Worm (Caenorhabditis elegans) whole organism, young adult: ENCODE results near the gene rab-21.

Source experiments
- B0035.1 ChIP-seq: sonication (generic microtip); optimal IDR thresholded peaks from 2 replicates; lab custom pipeline; 2016; ENCODE audit warnings: missing genetic modification characterization, mild to moderate bottlenecking, missing compliant biosample characterization, missing genotype, missing genetic modification reagents
- B0261.1 ChIP-seq: sonication (generic microtip); optimal IDR thresholded peaks from 2 replicates; lab custom pipeline; 2016; ENCODE audit warnings: mild to moderate bottlenecking, missing genetic modification characterization, moderate library complexity, missing compliant biosample characterization
- C06A6.2 ChIP-seq: fragments of 200-800 bp; sonication (Bioruptor generic); conservative IDR thresholded peaks from 2 replicates; pipeline ENCODE4 v1.3.6; 2022; ENCODE audit warnings: missing genetic modification characterization, missing compliant biosample characterization
- F22D6.2 ChIP-seq: sonication (generic microtip); optimal IDR thresholded peaks from 2 replicates; lab custom pipeline; 2016; ENCODE audit warnings: mild to moderate bottlenecking, missing genetic modification characterization, missing compliant biosample characterization
- F23B12.7 ChIP-seq: sonication (generic microtip); optimal IDR thresholded peaks from 2 replicates; lab custom pipeline; 2017; ENCODE audit warnings: missing genetic modification characterization, mild to moderate bottlenecking, missing compliant biosample characterization, antibody characterized with exemption, moderate library complexity; ENCODE audit not compliant: insufficient read depth
- F52B5.7 ChIP-seq: sonication (generic microtip); optimal IDR thresholded peaks from 2 replicates; lab custom pipeline; 2016; ENCODE audit warnings: mild to moderate bottlenecking, missing genetic modification characterization, missing compliant biosample characterization
- Y95B8A.8 ChIP-seq: fragments of 200-800 bp; sonication (Bioruptor generic); IDR thresholded peaks from 2 replicates; pipeline ENCODE4 v1.3.6; 2022; ENCODE audit warnings: missing genetic modification reagents, missing genetic modification characterization, missing compliant biosample characterization
- ZK185.1 ChIP-seq: sonication (generic microtip); optimal IDR thresholded peaks from 2 replicates; lab custom pipeline; 2016; ENCODE audit warnings: mild to moderate bottlenecking, missing genetic modification characterization, missing compliant biosample characterization; ENCODE audit not compliant: poor library complexity, severe bottlenecking
- cebp-1 ChIP-seq, 2 experiments: fragments of 200-800 bp in 1 of 2; sonication (Bioruptor generic) in 1 of 2; sonication (generic microtip) in 1 of 2; IDR thresholded peaks in 1 of 2; optimal IDR thresholded peaks in 1 of 2; 2 replicates each; pipeline versions ENCODE4 v1.3.6 to Lab custom; 2017 to 2022; ENCODE audit warnings: missing compliant biosample characterization in 2 of 2, missing genetic modification characterization in 2 of 2, mild to moderate bottlenecking in 1 of 2, missing genetic modification reagents in 1 of 2, moderate library complexity in 1 of 2
- ceh-100 ChIP-seq: fragments of 200-800 bp; sonication (Bioruptor generic); IDR thresholded peaks from 2 replicates; pipeline ENCODE4 v1.3.6; 2022; ENCODE audit warnings: missing genetic modification reagents, missing genetic modification characterization, missing compliant biosample characterization
- ceh-27 ChIP-seq: fragments of 200-800 bp; sonication (Bioruptor generic); optimal IDR thresholded peaks from 2 replicates; lab custom pipeline; 2018; ENCODE audit warnings: mild to moderate bottlenecking, missing genetic modification characterization, moderate library complexity, missing compliant biosample characterization
- ceh-40 ChIP-seq: fragments of 200-800 bp; sonication (Bioruptor generic); IDR thresholded peaks from 2 replicates; pipeline ENCODE4 v1.3.6; 2022; ENCODE audit warnings: missing genetic modification characterization, missing compliant biosample characterization
- ceh-58 ChIP-seq: fragments of 200-800 bp; sonication (Bioruptor generic); IDR thresholded peaks from 2 replicates; pipeline ENCODE4 v1.3.6; 2022; ENCODE audit warnings: missing genetic modification characterization, missing compliant biosample characterization
- ceh-79 ChIP-seq: sonication (generic microtip); optimal IDR thresholded peaks from 2 replicates; lab custom pipeline; 2017; ENCODE audit warnings: mild to moderate bottlenecking, missing genetic modification characterization, missing compliant biosample characterization
- chd-7 ChIP-seq: sonication (generic microtip); optimal IDR thresholded peaks from 2 replicates; lab custom pipeline; 2016; ENCODE audit warnings: mild to moderate bottlenecking, missing genetic modification characterization, moderate library complexity, missing compliant biosample characterization
- die-1 ChIP-seq: sonication (generic microtip); optimal IDR thresholded peaks from 2 replicates; lab custom pipeline; 2016; ENCODE audit warnings: missing genotype, mild to moderate bottlenecking, missing genetic modification characterization, missing compliant biosample characterization
- dox-1 ChIP-seq: fragments of 200-800 bp; sonication (Bioruptor generic); IDR thresholded peaks from 2 replicates; pipeline ENCODE4 v1.3.6; 2022; ENCODE audit warnings: missing genetic modification reagents, missing genetic modification characterization, missing compliant biosample characterization
- dpl-1 ChIP-seq: fragments of 150-350 bp; optimal IDR thresholded peaks from 2 replicates; lab custom pipeline; 2014; ENCODE audit warnings: missing biosample characterization, missing genetic modification reagents, missing genetic modification characterization
- efl-1 ChIP-seq: fragments of 150-350 bp; optimal IDR thresholded peaks from 2 replicates; lab custom pipeline; 2014; ENCODE audit warnings: missing biosample characterization, missing genetic modification reagents, missing genetic modification characterization
- gei-17 ChIP-seq: fragments of 200-800 bp; sonication (Bioruptor generic); optimal IDR thresholded peaks from 2 replicates; lab custom pipeline; 2018; ENCODE audit warnings: mild to moderate bottlenecking, missing genetic modification characterization, missing compliant biosample characterization
- let-526 ChIP-seq: fragments of 200-800 bp; sonication (Bioruptor generic); IDR thresholded peaks from 2 replicates; pipeline ENCODE4 v1.3.6; 2022; ENCODE audit warnings: missing genetic modification reagents, missing genetic modification characterization, missing compliant biosample characterization
- let-607 ChIP-seq, 2 experiments: fragments of 200-800 bp in 1 of 2; sonication (Bioruptor generic) in 1 of 2; sonication (generic microtip) in 1 of 2; optimal IDR thresholded peaks; 2 replicates each; lab custom pipeline; 2016 to 2018; ENCODE audit warnings: mild to moderate bottlenecking in 2 of 2, missing compliant biosample characterization in 2 of 2, missing genetic modification characterization in 2 of 2, moderate library complexity in 2 of 2, missing genotype in 1 of 2
- lin-26 ChIP-seq: fragments of 200-800 bp; sonication (Bioruptor generic); IDR thresholded peaks from 2 replicates; pipeline ENCODE4 v1.3.6; 2022; ENCODE audit warnings: missing genetic modification reagents, missing genetic modification characterization, missing compliant biosample characterization
- lin-35 ChIP-seq, 3 experiments: fragments of 150-350 bp in 2 of 3; sonication (generic microtip) in 1 of 3; optimal IDR thresholded peaks; 2 replicates each; lab custom pipeline; 2014 to 2018; ENCODE audit warnings: missing biosample characterization in 3 of 3, missing genetic modification characterization in 3 of 3, missing genetic modification reagents in 3 of 3
- lin-40 ChIP-seq: sonication (generic microtip); optimal IDR thresholded peaks from 2 replicates; lab custom pipeline; 2016; ENCODE audit warnings: missing genetic modification characterization, mild to moderate bottlenecking, missing compliant biosample characterization, missing genotype, missing genetic modification reagents
- lin-54 ChIP-seq: fragments of 200-800 bp; sonication (Bioruptor generic); optimal IDR thresholded peaks from 2 replicates; lab custom pipeline; 2018; ENCODE audit warnings: mild to moderate bottlenecking, missing genetic modification characterization, missing compliant biosample characterization
- lsl-1 ChIP-seq: fragments of 200-800 bp; sonication (Bioruptor generic); optimal IDR thresholded peaks from 2 replicates; lab custom pipeline; 2018; ENCODE audit warnings: mild to moderate bottlenecking, missing genetic modification characterization, moderate library complexity, missing compliant biosample characterization
- madf-10 ChIP-seq: sonication (generic microtip); optimal IDR thresholded peaks from 2 replicates; lab custom pipeline; 2016; ENCODE audit warnings: mild to moderate bottlenecking, missing genetic modification characterization, missing compliant biosample characterization
- madf-3 ChIP-seq: fragments of 200-800 bp; sonication (Bioruptor generic); IDR thresholded peaks from 2 replicates; pipeline ENCODE4 v1.3.6; 2022; ENCODE audit warnings: missing genetic modification reagents, missing genetic modification characterization, missing compliant biosample characterization
- mcd-1 ChIP-seq: fragments of 200-800 bp; sonication (Bioruptor generic); IDR thresholded peaks from 2 replicates; pipeline ENCODE4 v1.3.6; 2022; ENCODE audit warnings: missing genetic modification reagents, missing genetic modification characterization, missing compliant biosample characterization
- nfya-1 ChIP-seq: sonication (generic microtip); optimal IDR thresholded peaks from 2 replicates; lab custom pipeline; 2017; ENCODE audit warnings: antibody characterized with exemption, missing compliant biosample characterization, missing genetic modification characterization, borderline replicate concordance; ENCODE audit not compliant: insufficient read depth
- nfyb-1 ChIP-seq: fragments of 200-800 bp; sonication (Bioruptor generic); IDR thresholded peaks from 2 replicates; pipeline ENCODE4 v1.3.6; 2022; ENCODE audit warnings: missing genetic modification reagents, missing genetic modification characterization, missing compliant biosample characterization
- nhr-27 ChIP-seq: fragments of 200-800 bp; sonication (Bioruptor generic); optimal IDR thresholded peaks from 2 replicates; lab custom pipeline; 2018; ENCODE audit warnings: mild to moderate bottlenecking, missing genetic modification characterization, moderate library complexity, missing compliant biosample characterization
- nhr-80 ChIP-seq: sonication (generic microtip); optimal IDR thresholded peaks from 2 replicates; lab custom pipeline; 2016; ENCODE audit warnings: missing genetic modification characterization, missing compliant biosample characterization
- nhr-90 ChIP-seq: sonication (generic microtip); optimal IDR thresholded peaks from 2 replicates; lab custom pipeline; 2016; ENCODE audit warnings: missing genotype, mild to moderate bottlenecking, missing genetic modification characterization, missing compliant biosample characterization
- pbrm-1 ChIP-seq: fragments of 200-800 bp; sonication (Bioruptor generic); IDR thresholded peaks from 2 replicates; pipeline ENCODE4 v1.3.6; 2022; ENCODE audit warnings: missing genetic modification reagents, missing genetic modification characterization, missing compliant biosample characterization
- snpc-1.1 ChIP-seq: sonication (generic microtip); optimal IDR thresholded peaks from 2 replicates; lab custom pipeline; 2017; ENCODE audit warnings: missing genetic modification characterization, mild to moderate bottlenecking, missing compliant biosample characterization, antibody characterized with exemption, moderate library complexity, missing genotype, missing genetic modification reagents; ENCODE audit not compliant: insufficient read depth
- snpc-4 ChIP-seq, 5 experiments: fragments of 150-350 bp in 1 of 5; sonication (generic microtip) in 4 of 5; optimal IDR thresholded peaks; 2 replicates each; lab custom pipeline; 2014 to 2018; ENCODE audit warnings: missing genetic modification characterization in 5 of 5, missing biosample characterization in 3 of 5, antibody characterized with exemption in 2 of 5, mild to moderate bottlenecking in 2 of 5, missing compliant biosample characterization in 2 of 5, missing genotype in 2 of 5, moderate library complexity in 2 of 5, missing genetic modification reagents in 1 of 5
- somi-1 ChIP-seq: fragments of 200-800 bp; sonication (Bioruptor generic); optimal IDR thresholded peaks from 2 replicates; lab custom pipeline; 2018; ENCODE audit warnings: mild to moderate bottlenecking, missing genetic modification characterization, missing compliant biosample characterization
- sptf-2 ChIP-seq: fragments of 200-800 bp; sonication (Bioruptor generic); optimal IDR thresholded peaks from 2 replicates; lab custom pipeline; 2018; ENCODE audit warnings: mild to moderate bottlenecking, missing genetic modification characterization, missing compliant biosample characterization
- tbp1 ChIP-seq: fragments of 200-800 bp; sonication (Bioruptor generic); optimal IDR thresholded peaks from 2 replicates; lab custom pipeline; 2018; ENCODE audit warnings: mild to moderate bottlenecking, missing genetic modification characterization, missing compliant biosample characterization
- ztf-22 ChIP-seq: fragments of 200-800 bp; sonication (Bioruptor generic); optimal IDR thresholded peaks from 2 replicates; lab custom pipeline; 2018; ENCODE audit warnings: mild to moderate bottlenecking, missing genetic modification characterization, moderate library complexity, missing compliant biosample characterization
- ztf-25 ChIP-seq: fragments of 200-800 bp; sonication (Bioruptor generic); IDR thresholded peaks from 2 replicates; pipeline ENCODE4 v1.3.6; 2022; ENCODE audit warnings: missing genetic modification reagents, missing genetic modification characterization, missing compliant biosample characterization
- ztf-28 ChIP-seq: fragments of 200-800 bp; sonication (Bioruptor generic); IDR thresholded peaks from 2 replicates; pipeline ENCODE4 v1.3.6; 2022; ENCODE audit warnings: missing genetic modification reagents, missing genetic modification characterization, missing compliant biosample characterization

The rab-21 gene

DNA sequence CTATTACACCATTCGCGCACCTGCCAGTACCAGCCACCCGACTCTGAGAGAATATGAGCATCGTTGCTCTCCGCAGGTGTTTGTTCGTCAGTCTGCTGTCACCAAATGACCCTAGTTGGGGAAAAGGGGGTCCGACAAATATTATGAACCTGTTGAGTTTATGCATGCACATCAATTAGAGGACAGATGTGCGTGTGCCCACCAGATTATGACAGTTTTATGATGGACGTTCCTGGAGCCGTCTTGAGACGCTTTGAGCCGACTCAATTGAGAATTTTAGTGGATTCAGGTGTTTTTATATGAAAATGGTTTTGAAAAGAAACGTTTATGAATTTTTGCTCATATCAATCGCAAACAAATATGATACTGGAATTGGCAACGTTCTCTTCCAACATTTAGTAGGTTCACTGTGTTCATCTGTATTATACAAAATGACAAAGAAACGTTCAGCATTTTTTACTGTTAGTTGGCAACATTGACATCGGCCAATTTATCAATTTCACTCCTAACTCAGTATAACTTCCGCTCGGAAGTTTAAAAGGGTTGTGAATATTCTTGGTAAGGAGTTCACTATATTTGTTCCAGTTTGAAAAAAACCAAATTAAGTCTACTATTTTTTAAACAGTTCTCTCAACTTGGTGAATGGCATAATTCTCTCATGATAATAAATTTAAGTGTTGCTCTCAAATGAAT is 32.6 kb upstream of the rab-21 start (continued):
- peak; percentile 39 to 41 for TF ChIP-seq let-607 (tag; optimal IDR thresholded peaks at IDR 0.05; lab: Kevin White, UChicago)
- TF ChIP-seq gei-17 (GFP tag; lab: Kevin White, UChicago) = no peak
- TF ChIP-seq chd-7 (tag; lab: Kevin White, UChicago) = peak; percentile 86
- peak; percentile 8 for TF ChIP-seq efl-1
- TF ChIP-seq madf-10 = peak; percentile 60
- TF ChIP-seq let-526 (GFP tag; lab: Robert Waterston, UW) = peak; percentile 51
- TF ChIP-seq Y95B8A.8 (GFP tag; lab: Robert Waterston, UW) = peak; percentile 82; the same call in 1 of the 2 replicates
- TF ChIP-seq tbp1 (GFP tag; lab: Kevin White, UChicago) = peak; percentile 54
- peak in 1 of 3 experiments; percentile 55 for TF ChIP-seq lin-35 (GFP tag; optimal IDR thresholded peaks at IDR 0.05; lab: Kevin White, UChicago)
- peak; percentile 68 for TF ChIP-seq lin-40 (tag; lab: Kevin White, UChicago)
- TF ChIP-seq somi-1 (GFP tag; lab: Kevin White, UChicago) = peak; percentile 82
- TF ChIP-seq ceh-27 (GFP tag; lab: Kevin White, UChicago) = no peak
- TF ChIP-seq lin-54 (GFP tag; lab: Kevin White, UChicago) = peak; percentile 46
- peak; percentile 62 for TF ChIP-seq B0035.1
- TF ChIP-seq ceh-40 (GFP tag; lab: Robert Waterston, UW) = peak; percentile 55; the same call in 1 of the 2 replicates
- TF ChIP-seq ceh-100 (GFP tag; lab: Robert Waterston, UW) = peak; percentile 20; the same call in 1 of the 2 replicates
- TF ChIP-seq B0261.1 (tag; lab: Kevin White, UChicago) = no peak
- TF ChIP-seq ztf-22 = peak; percentile 62
- peak; percentile 50; the same call in 1 of the 2 replicates for TF ChIP-seq ztf-25 (GFP tag; lab: Robert Waterston, UW)
- peak; percentile 50 for TF ChIP-seq C06A6.2 (GFP tag; lab: Robert Waterston, UW)
- peak; percentile 35; the same call in 1 of the 2 replicates for TF ChIP-seq mcd-1 (GFP tag; lab: Robert Waterston, UW)
- TF ChIP-seq madf-3 (GFP tag; lab: Robert Waterston, UW) = peak; percentile 66; the same call in 1 of the 2 replicates
- TF ChIP-seq nfyb-1 (GFP tag; lab: Robert Waterston, UW) = peak; percentile 78
- TF ChIP-seq dpl-1 = peak; percentile 5
- TF ChIP-seq ceh-58 (GFP tag; lab: Robert Waterston, UW) = peak; percentile 36; the same call in 1 of the 2 replicates
- TF ChIP-seq ZK185.1 (tag; lab: Kevin White, UChicago) = peak; percentile 4
- peak; percentile 59 for TF ChIP-seq nhr-80 (tag; lab: Kevin White, UChicago)
- TF ChIP-seq snpc-1.1 = no peak
- peak; percentile 88 for TF ChIP-seq lin-26 (GFP tag; lab: Robert Waterston, UW)
- no peak for TF ChIP-seq snpc-4 (GFP tag; optimal IDR thresholded peaks at IDR 0.05; lab: Kevin White, UChicago)
- TF ChIP-seq snpc-4 (tag; optimal IDR thresholded peaks at IDR 0.05; lab: Kevin White, UChicago) = peak in 1 of 4 experiments; percentile 25
- no peak for TF ChIP-seq nfya-1 (tag; lab: Kevin White, UChicago)
- TF ChIP-seq lsl-1 = no peak
- no peak for TF ChIP-seq sptf-2 (GFP tag; lab: Kevin White, UChicago)
- peak; percentile 75 for TF ChIP-seq dox-1 (GFP tag; lab: Robert Waterston, UW)
- TF ChIP-seq ztf-28 (GFP tag; lab: Robert Waterston, UW) = no peak
- peak; percentile 66; the same call in 1 of the 2 replicates for TF ChIP-seq pbrm-1 (GFP tag; lab: Robert Waterston, UW)
- TF ChIP-seq nhr-27 (tag; lab: Kevin White, UChicago) = peak; percentile 54
- peak; percentile 34 for TF ChIP-seq F22D6.2
- peak; percentile 51; the same call in 1 of the 2 replicates for TF ChIP-seq cebp-1 (GFP tag; IDR thresholded peaks at IDR 0.05; lab: Robert Waterston, UW)
- peak; percentile 86 for TF ChIP-seq cebp-1 (tag; optimal IDR thresholded peaks at IDR 0.05; lab: Kevin White, UChicago)
- peak; percentile 40 for TF ChIP-seq die-1 (tag; lab: Kevin White, UChicago)
- TF ChIP-seq F23B12.7 (tag; lab: Kevin White, UChicago) = no peak
- peak; percentile 85 for TF ChIP-seq F52B5.7 (tag; lab: Kevin White, UChicago)
- TF ChIP-seq nhr-90 = peak; percentile 88
- peak; percentile 69 for TF ChIP-seq ceh-79
